Worm (Caenorhabditis elegans): Measurements from ENCODE around the gene srt-42.

The srt-42 gene

DNA sequence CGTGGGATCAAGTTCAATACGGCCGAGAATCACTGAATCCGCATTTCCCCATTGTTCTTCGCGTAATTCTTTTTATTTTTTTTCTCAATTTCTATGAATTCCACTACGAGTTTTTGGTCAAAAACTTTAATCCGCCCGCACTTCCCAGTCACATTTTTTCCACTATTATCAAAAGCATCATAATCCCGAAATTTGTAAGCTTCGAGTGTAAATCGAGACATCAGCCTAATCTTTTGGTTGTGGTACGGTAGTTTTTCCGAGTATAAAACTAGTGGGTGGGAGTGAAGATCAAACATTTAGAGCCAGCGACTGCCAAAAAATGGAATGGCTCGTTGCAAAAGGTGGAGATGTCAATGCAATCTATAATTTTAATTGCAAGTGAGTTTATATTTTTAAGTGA is at the start of gene srt-42:
TSS of gene srt-42 (plus strand) at position 301 of the 400 bp plus-strand sequence.
- TF ChIP-seq nhr-42 (GFP tag; IDR thresholded peaks at IDR 0.05): no peak
- TF ChIP-seq lin-1 (GFP tag; IDR thresholded peaks at IDR 0.05): no peak
- no peak for TF ChIP-seq F37D6.2 (tag; optimal IDR thresholded peaks at IDR 0.05)
- no peak for TF ChIP-seq pqm-1 (tag; optimal IDR thresholded peaks at IDR 0.05)
- TF ChIP-seq lsy-2 (tag; optimal IDR thresholded peaks at IDR 0.05): no peak

DNA sequence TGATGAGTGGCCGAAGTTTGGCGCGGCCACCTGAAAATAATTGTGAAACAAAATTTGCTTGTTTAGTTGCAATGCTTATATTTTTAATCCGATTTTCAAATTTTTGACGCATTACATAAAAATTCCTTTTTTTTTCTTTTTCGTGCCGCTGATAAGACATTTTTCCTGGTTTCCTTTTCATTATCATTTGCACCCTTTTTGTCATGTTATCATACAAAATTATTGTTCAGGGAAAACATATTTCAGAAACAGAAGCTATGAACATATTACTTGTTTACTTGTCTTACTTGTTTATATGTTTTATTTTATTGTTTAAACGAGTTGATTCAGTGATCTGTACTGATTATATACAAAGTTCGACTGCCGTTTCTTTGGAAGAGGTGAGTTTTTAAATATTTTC is 46.6 kb upstream of the srt-42 start, which contains the start of gene clec-205:
TSS of gene clec-205 (plus strand) at position 212 of the 400 bp plus-strand sequence.
- TF ChIP-seq hif-1 (tag; optimal IDR thresholded peaks at IDR 0.05) (no peak), nhr-76 (tag; optimal IDR thresholded peaks at IDR 0.05) (no peak), F49E8.2 (tag; optimal IDR thresholded peaks at IDR 0.05; ENCODE audit: borderline replicate concordance) (no peak), hlh-11 (tag; optimal IDR thresholded peaks at IDR 0.05) (no peak), Y48G9A.11 (GFP tag; IDR thresholded peaks at IDR 0.05) (no peak), sdz-12 (GFP tag; optimal IDR thresholded peaks at IDR 0.05) (no peak), snpc-1.2 (GFP tag; IDR thresholded peaks at IDR 0.05) (no peak), D1046.2 (GFP tag; IDR thresholded peaks at IDR 0.05) (no peak), mdl-1 (tag; optimal IDR thresholded peaks at IDR 0.05) (no peak), ama-1 (optimal IDR thresholded peaks at IDR 0.05) (no peak), nhr-48 (tag; optimal IDR thresholded peaks at IDR 0.05) (no peak), dve-1 (tag; optimal IDR thresholded peaks at IDR 0.05; ENCODE audit: insufficient read depth) (no peak), nhr-77 (tag; optimal IDR thresholded peaks at IDR 0.05) (peak; percentile 1), R02D3.7 (tag; optimal IDR thresholded peaks at IDR 0.05) (no peak), ceh-82 (tag; optimal IDR thresholded peaks at IDR 0.05) (no peak), daf-8 (GFP tag; IDR thresholded peaks at IDR 0.05) (no peak), ZK337.2 (GFP tag; IDR thresholded peaks at IDR 0.05) (no peak), nhr-28 (tag; optimal IDR thresholded peaks at IDR 0.05) (peak; percentile 39), daf-16 (GFP tag; optimal IDR thresholded peaks at IDR 0.05) (no peak), daf-16 (tag; optimal IDR thresholded peaks at IDR 0.05) (peak; percentile 86), dmd-6 (GFP tag; IDR thresholded peaks at IDR 0.05) (peak; percentile 36; the same call in 1 of the 2 replicates), pqm-1 (tag; optimal IDR thresholded peaks at IDR 0.05) (peak; percentile 53), nhr-237 (tag; optimal IDR thresholded peaks at IDR 0.05) (no peak), F44E2.7 (GFP tag; IDR thresholded peaks at IDR 0.05) (no peak), daf-19 (GFP tag; conservative IDR thresholded peaks at IDR 0.05) (no peak), F10B5.3 (tag; optimal IDR thresholded peaks at IDR 0.05) (no peak), aha-1 (tag) (no peak), snpc-4 (tag; optimal IDR thresholded peaks at IDR 0.05) (no peak), lin-15B (tag; optimal IDR thresholded peaks at IDR 0.05) (no peak), Y75B8A.6 (GFP tag; IDR thresholded peaks at IDR 0.05) (no peak), unc-62 (GFP tag; optimal IDR thresholded peaks at IDR 0.05 in 1 of 2) (no peak), unc-62 (tag; optimal IDR thresholded peaks at IDR 0.05) (no peak), rbr-2 (tag; optimal IDR thresholded peaks at IDR 0.05) (no peak), dpl-1 (GFP tag; optimal IDR thresholded peaks at IDR 0.05) (no peak), set-16 (GFP tag; IDR thresholded peaks at IDR 0.05) (no peak), nhr-11 (tag; optimal IDR thresholded peaks at IDR 0.05) (no peak)

DNA sequence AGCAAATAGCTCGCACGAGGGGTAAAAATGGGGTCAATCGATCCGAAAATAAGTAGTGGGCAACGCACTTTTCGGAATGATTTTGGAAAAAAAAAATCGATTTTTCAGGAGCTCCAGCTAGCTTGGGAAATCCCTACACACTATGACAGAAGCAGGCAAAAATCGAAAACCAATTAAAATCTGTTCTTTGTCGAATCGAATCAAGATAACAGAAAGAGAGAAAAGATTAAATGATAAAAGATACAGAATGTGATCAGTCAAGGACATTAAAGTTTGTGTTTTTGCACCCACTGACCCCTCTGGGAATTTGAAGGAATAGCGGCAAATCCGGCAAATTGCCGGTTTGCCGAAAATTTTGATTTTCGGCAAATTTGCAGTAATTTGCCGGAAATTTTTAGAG is 39.8 kb upstream of the srt-42 start:
- TF ChIP-seq nhr-28 (tag; optimal IDR thresholded peaks at IDR 0.05) (peak; percentile 22), aly-2 (tag; optimal IDR thresholded peaks at IDR 0.05) (no peak)
